Worm (Caenorhabditis elegans) whole organism, L2 larva: Measurements from ENCODE around the gene sca-1.

Experiments used
- nhr-12 ChIP-seq: fragments of 150-350 bp; optimal IDR thresholded peaks from 2 replicates; lab custom pipeline; 2014; ENCODE audit warnings: missing biosample characterization, missing genetic modification characterization
- nhr-237 ChIP-seq: fragments of 150-350 bp; optimal IDR thresholded peaks from 2 replicates; lab custom pipeline; 2014; ENCODE audit warnings: missing biosample characterization, missing genetic modification characterization
- ztf-11 ChIP-seq: sonication (generic microtip); optimal IDR thresholded peaks from 2 replicates; lab custom pipeline; 2017; ENCODE audit warnings: missing biosample characterization, missing genetic modification characterization

- TF ChIP-seq nhr-237 = no peak
- no peak for TF ChIP-seq nhr-12 (tag; lab: Kevin White, UChicago)
- no peak for TF ChIP-seq ztf-11 (tag; lab: Kevin White, UChicago)
Observed at ce11 chrIII:10781553-10781952, 35.1 kb downstream of the sca-1 start, which contains the start of gene ptr-19.
